ENCODE assay signal across 2 fruit fly cellular contexts in genomic region chr2L:7861733-7862132, dm6.
TF ChIP-seq lines count a peak whose summit lies in the region.

No protein-coding gene starts in this region.

- no peak for TF ChIP-seq CTCF in whole organism, embryonic (GFP tag; optimal IDR thresholded peaks at IDR 0.05; lab: Kevin White, UChicago)

TF ChIP-seq in whole organism, embryonic, 481 proteins besides CTCF, POLR2A, EP300 and RAD21:
- TF ChIP-seq CG33557 (GFP tag; optimal IDR thresholded peaks at IDR 0.05; lab: Kevin White, UChicago) = peak; percentile 25
- no peak for TF ChIP-seq CG14710 (tag; optimal IDR thresholded peaks at IDR 0.05; lab: Kevin White, UChicago)
- TF ChIP-seq gsb-n (tag; optimal IDR thresholded peaks at IDR 0.05; lab: Kevin White, UChicago) = peak; percentile 27
- TF ChIP-seq CG7556 (GFP tag; optimal IDR thresholded peaks at IDR 0.05; lab: Kevin White, UChicago) = no peak
- TF ChIP-seq Atf6 (GFP tag; IDR thresholded peaks at IDR 0.05; lab: Robert Waterston, UW) = no peak
- no peak for TF ChIP-seq bcd (GFP tag; optimal IDR thresholded peaks at IDR 0.05; lab: Kevin White, UChicago)
- no peak for TF ChIP-seq so (GFP tag; IDR thresholded peaks at IDR 0.05; lab: Robert Waterston, UW)
- TF ChIP-seq ATbp (GFP tag; optimal IDR thresholded peaks at IDR 0.05; lab: Kevin White, UChicago) = no peak
- no peak for TF ChIP-seq CG1832 (GFP tag; optimal IDR thresholded peaks at IDR 0.05; lab: Kevin White, UChicago)
- TF ChIP-seq Blimp-1 (GFP tag; optimal IDR thresholded peaks at IDR 0.05; lab: Kevin White, UChicago) = peak; percentile 97

TF ChIP-seq in whole organism, prepupa, 60 proteins besides CTCF, POLR2A, EP300 and RAD21:
- TF ChIP-seq Hr4 (GFP tag; optimal IDR thresholded peaks at IDR 0.05; lab: Kevin White, UChicago) (no peak), salr (GFP tag; optimal IDR thresholded peaks at IDR 0.05; lab: Kevin White, UChicago) (no peak), CG6276 (GFP tag; optimal IDR thresholded peaks at IDR 0.05; lab: Kevin White, UChicago) (no peak), Blimp-1 (GFP tag; optimal IDR thresholded peaks at IDR 0.05; lab: Kevin White, UChicago) (peak; percentile 88)
TF ChIP-seq in whole organism, prepupa: peak in this region for 1.

Comparison
In these comparisons a context has a peak if more than half of its experiments do, and no peak if none do; other contexts are left out.
1. Of the 7 proteins assayed by ChIP-seq in both whole organism, embryonic and whole organism, prepupa: peak only in whole organism, embryonic: none; only in whole organism, prepupa: none; in both: Blimp-1; in neither: 6.